Fruit fly (Drosophila melanogaster) whole organism, embryonic: ENCODE results near the gene mRpS25.

Experiments used
- Asciz ChIP-seq: fragments of 200-800 bp; sonication (Bioruptor generic); optimal IDR thresholded peaks from 2 replicates; lab custom pipeline; 2017; ENCODE audit warnings: missing biosample characterization, mild to moderate bottlenecking, missing genetic modification characterization, missing genetic modification reagents
- B-H2 ChIP-seq: fragments of 200-800 bp; sonication (Bioruptor generic); optimal IDR thresholded peaks from 2 replicates; lab custom pipeline; 2018; ENCODE audit warnings: missing biosample characterization, mild to moderate bottlenecking, missing genetic modification characterization
- Blimp-1 ChIP-seq: fragments of 200-800 bp; sonication (Bioruptor generic); optimal IDR thresholded peaks from 3 replicates; lab custom pipeline; 2018; ENCODE audit warnings: missing biosample characterization, missing genetic modification characterization, mild to moderate bottlenecking, moderate library complexity, missing genetic modification reagents
- CG10147 ChIP-seq: fragments of 200-800 bp; sonication (Bioruptor generic); optimal IDR thresholded peaks from 2 replicates; lab custom pipeline; 2019; ENCODE audit warnings: missing biosample characterization, mild to moderate bottlenecking, missing genetic modification characterization, moderate library complexity
- CG10274 ChIP-seq: fragments of 200-800 bp; sonication (Bioruptor generic); optimal IDR thresholded peaks from 3 replicates; lab custom pipeline; 2017; ENCODE audit warnings: missing biosample characterization, mild to moderate bottlenecking, missing genetic modification characterization
- CG10979 ChIP-seq: fragments of 200-800 bp; sonication (Bioruptor generic); optimal IDR thresholded peaks from 2 replicates; lab custom pipeline; 2018; ENCODE audit warnings: missing biosample characterization, mild to moderate bottlenecking, missing genetic modification characterization, moderate library complexity
- CG11093 ChIP-seq: fragments of 200-800 bp; sonication (Bioruptor generic); IDR thresholded peaks from 3 replicates; pipeline ENCODE4 v1.3.6; 2022; ENCODE audit warnings: missing biosample characterization, missing genetic modification characterization
- CG11398 ChIP-seq: fragments of 200-800 bp; sonication (Bioruptor generic); optimal IDR thresholded peaks from 2 replicates; lab custom pipeline; 2016; ENCODE audit warnings: missing biosample characterization, missing genetic modification characterization
- CG11560 ChIP-seq: fragments of 200-800 bp; sonication (Bioruptor generic); IDR thresholded peaks from 3 replicates; pipeline ENCODE4 v1.3.6; 2022; ENCODE audit warnings: missing biosample characterization, missing genetic modification characterization
- CG13624 ChIP-seq: fragments of 200-800 bp; sonication (Bioruptor generic); optimal IDR thresholded peaks from 2 replicates; lab custom pipeline; 2016; ENCODE audit warnings: missing biosample characterization, missing genetic modification characterization
- CG14441 ChIP-seq: fragments of 200-800 bp; sonication (Bioruptor generic); IDR thresholded peaks from 2 replicates; pipeline ENCODE4 v1.3.6; 2022; ENCODE audit warnings: missing biosample characterization, missing genetic modification characterization
- CG18011 ChIP-seq: fragments of 200-800 bp; sonication (Bioruptor generic); optimal IDR thresholded peaks from 2 replicates; lab custom pipeline; 2017; ENCODE audit warnings: missing biosample characterization, missing genetic modification characterization, mild to moderate bottlenecking, moderate library complexity, missing genotype
- CG31365 ChIP-seq: fragments of 200-800 bp; sonication (Bioruptor generic); optimal IDR thresholded peaks from 2 replicates; lab custom pipeline; 2018; ENCODE audit warnings: missing biosample characterization, mild to moderate bottlenecking, missing genetic modification characterization
- CG3847 ChIP-seq: fragments of 200-800 bp; sonication (Bioruptor generic); IDR thresholded peaks from 2 replicates; pipeline ENCODE4 v1.3.6; 2022; ENCODE audit warnings: missing biosample characterization, missing genetic modification characterization
- CG43689 ChIP-seq: fragments of 200-800 bp; sonication (Bioruptor generic); IDR thresholded peaks from 2 replicates; pipeline ENCODE4 v1.3.6; 2022; ENCODE audit warnings: missing biosample characterization, missing genetic modification characterization
- CG4404 ChIP-seq: fragments of 200-800 bp; sonication (Bioruptor generic); IDR thresholded peaks from 2 replicates; pipeline ENCODE4 v1.3.6; 2022; ENCODE audit warnings: missing biosample characterization, missing genetic modification characterization
- CG5180 ChIP-seq: fragments of 200-800 bp; sonication (Bioruptor generic); optimal IDR thresholded peaks from 3 replicates; lab custom pipeline; 2017; ENCODE audit warnings: missing biosample characterization, missing genetic modification characterization, mild to moderate bottlenecking, moderate library complexity, missing genetic modification reagents
- CG7928 ChIP-seq: fragments of 200-800 bp; sonication (Bioruptor generic); optimal IDR thresholded peaks from 2 replicates; lab custom pipeline; 2017; ENCODE audit warnings: missing biosample characterization, mild to moderate bottlenecking, missing genetic modification characterization
- CG9609 ChIP-seq: fragments of 200-800 bp; sonication (Bioruptor generic); optimal IDR thresholded peaks from 3 replicates; lab custom pipeline; 2016; ENCODE audit warnings: missing biosample characterization, missing genetic modification characterization
- Dad ChIP-seq: fragments of 200-800 bp; sonication (Bioruptor generic); optimal IDR thresholded peaks from 3 replicates; lab custom pipeline; 2016; ENCODE audit warnings: missing biosample characterization, missing genetic modification characterization
- Dip3 ChIP-seq: fragments of 200-800 bp; sonication (Bioruptor generic); optimal IDR thresholded peaks from 3 replicates; lab custom pipeline; 2016; ENCODE audit warnings: missing biosample characterization, missing genetic modification characterization
- Doc2 ChIP-seq: fragments of 200-800 bp; sonication (Bioruptor generic); IDR thresholded peaks from 2 replicates; pipeline ENCODE4 v1.3.6; 2022; ENCODE audit warnings: missing biosample characterization, missing genetic modification characterization
- Drgx ChIP-seq: fragments of 200-800 bp; sonication (Bioruptor generic); IDR thresholded peaks from 2 replicates; pipeline ENCODE4 v1.3.6; 2022; ENCODE audit warnings: missing biosample characterization, missing genetic modification characterization
- Hand ChIP-seq: fragments of 200-800 bp; sonication (Bioruptor generic); optimal IDR thresholded peaks from 2 replicates; lab custom pipeline; 2017; ENCODE audit warnings: mild to moderate bottlenecking, missing biosample characterization, missing genetic modification reagents, missing genetic modification characterization
- Hey ChIP-seq: fragments of 200-800 bp; sonication (Bioruptor generic); optimal IDR thresholded peaks from 3 replicates; lab custom pipeline; 2018; ENCODE audit warnings: missing biosample characterization, mild to moderate bottlenecking, missing genetic modification characterization
- HmgZ ChIP-seq: fragments of 200-800 bp; sonication (Bioruptor generic); optimal IDR thresholded peaks from 2 replicates; lab custom pipeline; 2018; ENCODE audit warnings: missing biosample characterization, mild to moderate bottlenecking, missing genetic modification characterization
- Mad ChIP-seq: fragments of 200-800 bp; sonication (Bioruptor generic); optimal IDR thresholded peaks from 2 replicates; lab custom pipeline; 2016; ENCODE audit warnings: missing biosample characterization, missing genetic modification characterization
- NC2α ChIP-seq: fragments of 200-800 bp; sonication (Bioruptor generic); optimal IDR thresholded peaks from 2 replicates; lab custom pipeline; 2016; ENCODE audit warnings: missing biosample characterization, missing genetic modification characterization
- bigmax ChIP-seq: fragments of 200-800 bp; sonication (Bioruptor generic); optimal IDR thresholded peaks from 2 replicates; lab custom pipeline; 2018; ENCODE audit warnings: missing biosample characterization, mild to moderate bottlenecking, missing genetic modification characterization
- btn ChIP-seq: fragments of 200-800 bp; sonication (Bioruptor generic); optimal IDR thresholded peaks from 2 replicates; lab custom pipeline; 2016; ENCODE audit warnings: missing biosample characterization, missing genetic modification characterization
- corto ChIP-seq: fragments of 200-800 bp; sonication (Bioruptor generic); optimal IDR thresholded peaks from 2 replicates; lab custom pipeline; 2016; ENCODE audit warnings: missing biosample characterization, mild to moderate bottlenecking, missing genetic modification characterization, moderate library complexity
- crol ChIP-seq: fragments of 200-800 bp; sonication (Bioruptor generic); IDR thresholded peaks from 2 replicates; pipeline ENCODE4 v1.3.6; 2022; ENCODE audit warnings: missing biosample characterization, missing genetic modification characterization
- dpn ChIP-seq, 2 experiments: fragments of 200-800 bp; sonication (Bioruptor generic); optimal IDR thresholded peaks; 3 replicates each; lab custom pipeline; 2016; ENCODE audit warnings: missing biosample characterization in 2 of 2, missing genetic modification characterization in 2 of 2
- esg ChIP-seq: fragments of 200-800 bp; sonication (Bioruptor generic); conservative IDR thresholded peaks from 2 replicates; pipeline ENCODE4 v1.3.6; 2022; ENCODE audit warnings: missing biosample characterization, missing genetic modification characterization
- exex ChIP-seq: fragments of 200-800 bp; sonication (Bioruptor generic); optimal IDR thresholded peaks from 4 replicates; lab custom pipeline; 2018; ENCODE audit warnings: missing biosample characterization, mild to moderate bottlenecking, missing genetic modification characterization, moderate library complexity
- fd102C ChIP-seq: fragments of 200-800 bp; sonication (Bioruptor generic); optimal IDR thresholded peaks from 2 replicates; lab custom pipeline; 2018; ENCODE audit warnings: missing biosample characterization, mild to moderate bottlenecking, missing genetic modification characterization, moderate library complexity
- ind ChIP-seq: fragments of 200-800 bp; sonication (Bioruptor generic); optimal IDR thresholded peaks from 3 replicates; lab custom pipeline; 2016; ENCODE audit warnings: missing biosample characterization, missing genetic modification characterization
- lab ChIP-seq: fragments of 200-800 bp; sonication (Bioruptor generic); optimal IDR thresholded peaks from 3 replicates; lab custom pipeline; 2017; ENCODE audit warnings: missing biosample characterization, missing genetic modification characterization, mild to moderate bottlenecking, moderate library complexity, missing genetic modification reagents
- lilli ChIP-seq: fragments of 200-800 bp; sonication (Bioruptor generic); optimal IDR thresholded peaks from 3 replicates; lab custom pipeline; 2016; ENCODE audit warnings: missing biosample characterization, missing genetic modification characterization
- mam ChIP-seq: fragments of 200-800 bp; sonication (Bioruptor generic); optimal IDR thresholded peaks from 3 replicates; lab custom pipeline; 2016; ENCODE audit warnings: missing biosample characterization, missing genetic modification characterization
- odd ChIP-seq: fragments of 200-800 bp; sonication (Bioruptor generic); optimal IDR thresholded peaks from 2 replicates; lab custom pipeline; 2017; ENCODE audit warnings: missing biosample characterization, mild to moderate bottlenecking, missing genetic modification characterization
- otp ChIP-seq: fragments of 200-800 bp; sonication (Bioruptor generic); IDR thresholded peaks from 3 replicates; pipeline ENCODE4, ENCODE4 v1.3.6; 2022; ENCODE audit warnings: missing biosample characterization, missing genetic modification characterization
- peb ChIP-seq: fragments of 200-800 bp; sonication (Bioruptor generic); IDR thresholded peaks from 2 replicates; pipeline ENCODE4 v1.3.6; 2022; ENCODE audit warnings: missing biosample characterization, missing genetic modification characterization
- prd ChIP-seq, 3 experiments: fragments of >200 bp in 2 of 3; fragments of 200-800 bp in 1 of 3; sonication (Bioruptor generic) in 1 of 3; optimal IDR thresholded peaks in 2 of 3; IDR thresholded peaks in 1 of 3; 2 replicates in 2 of 3; 3 replicates in 1 of 3; pipeline versions ENCODE4 v1.3.6 to Lab custom; 2017 to 2022; ENCODE audit warnings: missing biosample characterization in 1 of 3, missing genetic modification characterization in 1 of 3
- rib ChIP-seq: fragments of 200-800 bp; sonication (Bioruptor generic); IDR thresholded peaks from 2 replicates; pipeline ENCODE4 v1.3.6; 2022; ENCODE audit warnings: missing biosample characterization, missing genetic modification characterization
- row ChIP-seq: fragments of 200-800 bp; sonication (Bioruptor generic); IDR thresholded peaks from 3 replicates; pipeline ENCODE4 v1.3.6; 2022; ENCODE audit warnings: missing biosample characterization, missing genetic modification characterization
- salm ChIP-seq: fragments of 200-800 bp; sonication (Bioruptor generic); optimal IDR thresholded peaks from 2 replicates; lab custom pipeline; 2018; ENCODE audit warnings: missing biosample characterization, mild to moderate bottlenecking, missing genetic modification characterization
- sisA ChIP-seq: fragments of 200-800 bp; sonication (Bioruptor generic); IDR thresholded peaks from 2 replicates; pipeline ENCODE4 v1.3.6; 2022; ENCODE audit warnings: missing biosample characterization, missing genetic modification characterization
- slou ChIP-seq: fragments of 200-800 bp; sonication (Bioruptor generic); optimal IDR thresholded peaks from 3 replicates; lab custom pipeline; 2016; ENCODE audit warnings: missing biosample characterization, missing genetic modification characterization
- sob ChIP-seq: fragments of 200-800 bp; sonication (Bioruptor generic); IDR thresholded peaks from 2 replicates; pipeline ENCODE4 v1.3.6; 2022; ENCODE audit warnings: missing biosample characterization, missing genetic modification characterization
- twi ChIP-seq: fragments of 200-800 bp; optimal IDR thresholded peaks from 2 replicates; lab custom pipeline; 2019; ENCODE audit warnings: missing biosample characterization, mild to moderate bottlenecking, missing genetic modification characterization, moderate library complexity

Gene mRpS25

DNA sequence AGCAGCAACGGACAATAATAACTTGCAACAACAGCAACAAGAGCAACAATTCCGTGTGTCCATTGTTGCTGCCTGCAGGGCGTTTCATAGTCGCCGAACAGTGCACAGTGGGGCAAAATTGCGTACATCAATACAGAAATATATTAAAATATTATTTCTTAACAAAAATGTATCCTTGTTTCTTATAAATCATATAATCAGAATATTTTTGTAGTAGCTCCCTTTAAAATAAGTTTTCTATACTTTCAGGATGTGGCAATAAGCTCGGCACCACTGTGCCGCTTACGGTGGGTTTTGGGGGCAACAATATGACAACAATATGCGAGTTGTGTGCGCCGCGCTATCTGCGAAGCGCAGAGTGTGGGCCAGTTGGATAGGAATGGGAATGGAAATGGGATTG is 29.5 kb upstream of the mRpS25 start (continued):
- TF ChIP-seq Drgx (GFP tag; lab: Robert Waterston, UW) (peak; percentile 82), Hand (GFP tag; lab: Kevin White, UChicago) (no peak), CG18011 (GFP tag; lab: Kevin White, UChicago) (peak; percentile 3), salm (tag; lab: Kevin White, UChicago) (peak; percentile 69), CG31365 (tag; lab: Kevin White, UChicago) (peak; percentile 17), CG4404 (GFP tag; lab: Robert Waterston, UW) (peak; percentile 69), Dad (GFP tag; lab: Kevin White, UChicago) (no peak), ind (GFP tag; lab: Kevin White, UChicago) (peak; percentile 68), rib (GFP tag; lab: Robert Waterston, UW) (no peak), Blimp-1 (GFP tag; lab: Kevin White, UChicago) (peak; percentile 89), CG10274 (GFP tag; lab: Kevin White, UChicago) (peak; percentile 17), CG11093 (GFP tag; lab: Robert Waterston, UW) (peak; percentile 82), prd (optimal IDR thresholded peaks at IDR 0.05; lab: Kevin White, UChicago) (no peak), prd (GFP tag; IDR thresholded peaks at IDR 0.05; lab: Robert Waterston, UW) (peak; percentile 92), peb (GFP tag; lab: Robert Waterston, UW) (peak; percentile 78), btn (no peak), CG10147 (GFP tag; lab: Kevin White, UChicago) (peak; percentile 32), CG9609 (GFP tag; lab: Kevin White, UChicago) (no peak), crol (0 out of 2 replicates have a peak, but pooled peaks have one; percentile 21), bigmax (GFP tag; lab: Kevin White, UChicago) (no peak), otp (GFP tag; lab: Robert Waterston, UW) (peak; percentile 82), exex (tag; lab: Kevin White, UChicago) (no peak), B-H2 (GFP tag; lab: Kevin White, UChicago) (no peak), CG43689 (GFP tag; lab: Robert Waterston, UW) (0 out of 2 replicates have a peak, but pooled peaks have one; percentile 36), CG10979 (peak; percentile 88), slou (GFP tag; lab: Kevin White, UChicago) (peak; percentile 4), CG3847 (GFP tag; lab: Robert Waterston, UW) (peak; percentile 48), fd102C (GFP tag; lab: Kevin White, UChicago) (peak; percentile 35), Asciz (GFP tag; lab: Kevin White, UChicago) (peak; percentile 81), odd (GFP tag; lab: Kevin White, UChicago) (peak; percentile 74), Doc2 (GFP tag; lab: Robert Waterston, UW) (no peak), Dip3 (GFP tag; lab: Kevin White, UChicago) (no peak), twi (tag; lab: Kevin White, UChicago) (peak; percentile 67), HmgZ (tag; lab: Kevin White, UChicago) (peak; percentile 50), NC2α (GFP tag; lab: Kevin White, UChicago) (no peak), CG5180 (GFP tag; lab: Kevin White, UChicago) (peak; percentile 58), CG11560 (tag; lab: Robert Waterston, UW) (peak; percentile 65; the same call in 2 of the 3 replicates), row (GFP tag; lab: Robert Waterston, UW) (peak; percentile 75), lab (peak; percentile 83), corto (GFP tag; lab: Kevin White, UChicago) (no peak), sob (GFP tag; lab: Robert Waterston, UW) (peak; percentile 60; the same call in 1 of the 2 replicates), CG11398 (GFP tag; lab: Kevin White, UChicago) (no peak), Mad (GFP tag; lab: Kevin White, UChicago) (peak; percentile 33), Hey (tag; lab: Kevin White, UChicago) (no peak), CG13624 (GFP tag; lab: Kevin White, UChicago) (no peak), lilli (GFP tag; lab: Kevin White, UChicago) (peak; percentile 31), sisA (peak; percentile 72), mam (GFP tag; lab: Kevin White, UChicago) (no peak), esg (GFP tag; lab: Robert Waterston, UW) (peak; percentile 75), CG14441 (GFP tag; lab: Robert Waterston, UW) (peak; percentile 83), CG7928 (GFP tag; lab: Kevin White, UChicago) (peak; percentile 0), dpn (GFP tag; optimal IDR thresholded peaks at IDR 0.05; lab: Kevin White, UChicago) (peak in 1 of 2 experiments; percentile 72)
